Fruit fly (Drosophila melanogaster) whole organism, embryonic: Measurements from ENCODE around the gene CG7213.

Experiments used
- Atf3 ChIP-seq: fragments of 200-800 bp; sonication (Bioruptor generic); optimal IDR thresholded peaks from 3 replicates; lab custom pipeline; 2016; ENCODE audit warnings: missing biosample characterization, missing genetic modification characterization
- Bdp1 ChIP-seq: fragments of 200-800 bp; sonication (Bioruptor generic); optimal IDR thresholded peaks from 3 replicates; lab custom pipeline; 2016; ENCODE audit warnings: missing biosample characterization, missing genetic modification characterization
- Bgb ChIP-seq: fragments of 200-800 bp; sonication (Bioruptor generic); IDR thresholded peaks from 2 replicates; pipeline ENCODE4 v1.3.6; 2022; ENCODE audit warnings: missing biosample characterization, missing genetic modification characterization; ENCODE audit not compliant: partially characterized antibody
- BtbVII ChIP-seq: fragments of 200-800 bp; sonication (Bioruptor generic); optimal IDR thresholded peaks from 3 replicates; lab custom pipeline; 2017; ENCODE audit warnings: missing biosample characterization, mild to moderate bottlenecking, missing genetic modification characterization
- CG10209 ChIP-seq: fragments of 200-800 bp; sonication (Bioruptor generic); optimal IDR thresholded peaks from 3 replicates; lab custom pipeline; 2017; ENCODE audit warnings: missing biosample characterization, mild to moderate bottlenecking, missing genetic modification characterization, missing genetic modification reagents
- CG10267 ChIP-seq: fragments of 200-800 bp; sonication (Bioruptor generic); optimal IDR thresholded peaks from 2 replicates; lab custom pipeline; 2018; ENCODE audit warnings: missing biosample characterization, mild to moderate bottlenecking, missing genetic modification characterization, moderate library complexity
- CG11085 ChIP-seq: fragments of 200-800 bp; sonication (Bioruptor generic); IDR thresholded peaks from 2 replicates; pipeline ENCODE4 v1.3.6; 2022; ENCODE audit warnings: missing biosample characterization, missing genetic modification characterization
- CG12299 ChIP-seq: fragments of 200-800 bp; sonication (Bioruptor generic); optimal IDR thresholded peaks from 2 replicates; lab custom pipeline; 2018; ENCODE audit warnings: missing biosample characterization, mild to moderate bottlenecking, missing genetic modification characterization
- CG12744 ChIP-seq: fragments of 200-800 bp; sonication (Bioruptor generic); optimal IDR thresholded peaks from 2 replicates; lab custom pipeline; 2016; ENCODE audit warnings: missing biosample characterization, missing genetic modification characterization
- CG13424 ChIP-seq: fragments of 200-800 bp; sonication (Bioruptor generic); optimal IDR thresholded peaks from 2 replicates; lab custom pipeline; 2019; ENCODE audit warnings: missing biosample characterization, mild to moderate bottlenecking, missing genetic modification characterization, moderate library complexity
- CG14441 ChIP-seq: fragments of 200-800 bp; sonication (Bioruptor generic); IDR thresholded peaks from 2 replicates; pipeline ENCODE4 v1.3.6; 2022; ENCODE audit warnings: missing biosample characterization, missing genetic modification characterization
- CG14860 ChIP-seq: fragments of 200-800 bp; sonication (Bioruptor generic); IDR thresholded peaks from 3 replicates; pipeline ENCODE4 v1.3.6; 2022; ENCODE audit warnings: missing biosample characterization, missing genetic modification characterization; ENCODE audit not compliant: partially characterized antibody
- CG15269 ChIP-seq: fragments of 200-800 bp; sonication (Bioruptor generic); optimal IDR thresholded peaks from 2 replicates; lab custom pipeline; 2018; ENCODE audit warnings: missing biosample characterization, mild to moderate bottlenecking, missing genetic modification characterization, moderate library complexity
- CG15696 ChIP-seq: fragments of 200-800 bp; sonication (Bioruptor generic); optimal IDR thresholded peaks from 2 replicates; lab custom pipeline; 2019; ENCODE audit warnings: missing biosample characterization, mild to moderate bottlenecking, missing genetic modification characterization, moderate library complexity
- CG2199 ChIP-seq: fragments of 200-800 bp; sonication (Bioruptor generic); IDR thresholded peaks from 3 replicates; pipeline ENCODE4 v1.3.6; 2022; ENCODE audit warnings: missing biosample characterization, missing genetic modification characterization
- CG3163 ChIP-seq: fragments of 200-800 bp; sonication (Bioruptor generic); optimal IDR thresholded peaks from 3 replicates; lab custom pipeline; 2016; ENCODE audit warnings: missing biosample characterization, missing genetic modification characterization
- CG34224 ChIP-seq: fragments of 200-800 bp; sonication (Bioruptor generic); IDR thresholded peaks from 3 replicates; pipeline ENCODE4 v1.3.6; 2022; ENCODE audit warnings: missing biosample characterization, missing genetic modification characterization; ENCODE audit not compliant: partially characterized antibody
- CG8290 ChIP-seq, 3 experiments: fragments of 200-800 bp; sonication (Bioruptor generic); optimal IDR thresholded peaks; 2 replicates each; lab custom pipeline; 2016 to 2019; ENCODE audit warnings: missing biosample characterization in 3 of 3, missing genetic modification characterization in 3 of 3, mild to moderate bottlenecking in 2 of 3, moderate library complexity in 1 of 3
- CG8359 ChIP-seq: fragments of 200-800 bp; sonication (Bioruptor generic); optimal IDR thresholded peaks from 2 replicates; lab custom pipeline; 2017; ENCODE audit warnings: missing biosample characterization, mild to moderate bottlenecking, missing genetic modification characterization, borderline replicate concordance
- CG9215 ChIP-seq: fragments of 200-800 bp; sonication (Bioruptor generic); IDR thresholded peaks from 2 replicates; pipeline ENCODE4 v1.3.6; 2022; ENCODE audit warnings: missing biosample characterization, missing genetic modification characterization
- CG9609 ChIP-seq: fragments of 200-800 bp; sonication (Bioruptor generic); optimal IDR thresholded peaks from 3 replicates; lab custom pipeline; 2016; ENCODE audit warnings: missing biosample characterization, missing genetic modification characterization
- D ChIP-seq, 2 experiments: fragments of 200-800 bp in 1 of 2; fragments of >200 bp in 1 of 2; sonication (Bioruptor generic) in 1 of 2; optimal IDR thresholded peaks; 2 replicates in 1 of 2; 3 replicates in 1 of 2; lab custom pipeline; 2017; ENCODE audit warnings: mild to moderate bottlenecking in 1 of 2, missing biosample characterization in 1 of 2, missing genetic modification characterization in 1 of 2, missing genetic modification reagents in 1 of 2
- Doc3 ChIP-seq: fragments of 200-800 bp; sonication (Bioruptor generic); IDR thresholded peaks from 3 replicates; pipeline ENCODE4 v1.3.6; 2022; ENCODE audit warnings: missing biosample characterization, missing genetic modification characterization; ENCODE audit not compliant: partially characterized antibody
- Dref ChIP-seq: fragments of 200-800 bp; sonication (Bioruptor generic); IDR thresholded peaks from 2 replicates; pipeline ENCODE4 v1.3.6; 2022; ENCODE audit warnings: missing biosample characterization, missing genetic modification characterization
- Sry-β ChIP-seq: fragments of 200-800 bp; sonication (Bioruptor generic); optimal IDR thresholded peaks from 2 replicates; lab custom pipeline; 2018; ENCODE audit warnings: missing biosample characterization, mild to moderate bottlenecking, missing genetic modification characterization, moderate library complexity
- al ChIP-seq: fragments of 200-800 bp; sonication (Bioruptor generic); IDR thresholded peaks from 2 replicates; pipeline ENCODE4 v1.3.6; 2022; ENCODE audit warnings: missing biosample characterization, missing genetic modification characterization
- amos ChIP-seq: fragments of 200-800 bp; sonication (Bioruptor generic); IDR thresholded peaks from 2 replicates; pipeline ENCODE4 v1.3.6; 2022; ENCODE audit warnings: missing biosample characterization, missing genetic modification characterization; ENCODE audit not compliant: partially characterized antibody
- az2 ChIP-seq: fragments of 200-800 bp; sonication (Bioruptor generic); optimal IDR thresholded peaks from 3 replicates; lab custom pipeline; 2016; ENCODE audit warnings: missing biosample characterization, missing genetic modification characterization
- fu2 ChIP-seq: fragments of 200-800 bp; sonication (Bioruptor generic); optimal IDR thresholded peaks from 2 replicates; lab custom pipeline; 2016; ENCODE audit warnings: missing biosample characterization, missing genetic modification characterization
- gfzf ChIP-seq: fragments of 200-800 bp; sonication (Bioruptor generic); optimal IDR thresholded peaks from 2 replicates; lab custom pipeline; 2016; ENCODE audit warnings: missing biosample characterization, mild to moderate bottlenecking, missing genetic modification characterization, moderate library complexity
- inv ChIP-seq: fragments of 200-800 bp; sonication (Bioruptor generic); IDR thresholded peaks from 2 replicates; pipeline ENCODE4 v1.3.6; 2022; ENCODE audit warnings: missing biosample characterization, missing genetic modification characterization; ENCODE audit not compliant: partially characterized antibody
- jigr1 ChIP-seq: fragments of 200-800 bp; sonication (Bioruptor generic); IDR thresholded peaks from 3 replicates; pipeline ENCODE4 v1.3.6; 2022; ENCODE audit warnings: missing biosample characterization, missing genetic modification characterization
- kah ChIP-seq: fragments of 200-800 bp; sonication (Bioruptor generic); optimal IDR thresholded peaks from 2 replicates; lab custom pipeline; 2018; ENCODE audit warnings: missing biosample characterization, mild to moderate bottlenecking, missing genetic modification characterization
- mam ChIP-seq: fragments of 200-800 bp; sonication (Bioruptor generic); optimal IDR thresholded peaks from 3 replicates; lab custom pipeline; 2016; ENCODE audit warnings: missing biosample characterization, missing genetic modification characterization
- mld ChIP-seq: fragments of 200-800 bp; sonication (Bioruptor generic); IDR thresholded peaks from 3 replicates; pipeline ENCODE4 v1.3.6; 2022; ENCODE audit warnings: missing biosample characterization, missing genetic modification characterization; ENCODE audit not compliant: partially characterized antibody
- nerfin-2 ChIP-seq: fragments of 200-800 bp; sonication (Bioruptor generic); IDR thresholded peaks from 2 replicates; pipeline ENCODE4 v1.3.6; 2022; ENCODE audit warnings: missing biosample characterization, missing genetic modification characterization; ENCODE audit not compliant: partially characterized antibody
- p53 ChIP-seq: fragments of 200-800 bp; sonication (Bioruptor generic); optimal IDR thresholded peaks from 2 replicates; lab custom pipeline; 2016; ENCODE audit warnings: missing biosample characterization, missing genetic modification characterization
- pzg ChIP-seq: fragments of 200-800 bp; sonication (Bioruptor generic); optimal IDR thresholded peaks from 3 replicates; lab custom pipeline; 2018; ENCODE audit warnings: missing biosample characterization, mild to moderate bottlenecking, missing genetic modification characterization, moderate library complexity
- row ChIP-seq: fragments of 200-800 bp; sonication (Bioruptor generic); IDR thresholded peaks from 3 replicates; pipeline ENCODE4 v1.3.6; 2022; ENCODE audit warnings: missing biosample characterization, missing genetic modification characterization
- schlank ChIP-seq: fragments of 200-800 bp; sonication (Bioruptor generic); optimal IDR thresholded peaks from 2 replicates; lab custom pipeline; 2018; ENCODE audit warnings: missing biosample characterization, mild to moderate bottlenecking, missing genetic modification characterization
- sens-2 ChIP-seq: fragments of 200-800 bp; sonication (Bioruptor generic); IDR thresholded peaks from 2 replicates; pipeline ENCODE4 v1.3.6; 2022; ENCODE audit warnings: missing biosample characterization, missing genetic modification characterization
- tin ChIP-seq: fragments of 200-800 bp; sonication (Bioruptor generic); optimal IDR thresholded peaks from 3 replicates; lab custom pipeline; 2016; ENCODE audit warnings: missing biosample characterization, missing genetic modification characterization
- usp ChIP-seq: fragments of >200 bp; optimal IDR thresholded peaks from 2 replicates; lab custom pipeline; 2017; ENCODE audit warnings: missing biosample characterization, missing genetic modification characterization
- vfl ChIP-seq: fragments of 200-800 bp; sonication (Bioruptor generic); optimal IDR thresholded peaks from 2 replicates; lab custom pipeline; 2016; ENCODE audit warnings: missing biosample characterization, missing genetic modification characterization
- zen ChIP-seq: fragments of 200-800 bp; sonication (Bioruptor generic); optimal IDR thresholded peaks from 3 replicates; lab custom pipeline; 2018; ENCODE audit warnings: missing biosample characterization, mild to moderate bottlenecking, missing genetic modification characterization, moderate library complexity

The CG7213 gene

dm6 chr3L:8197779-8198279, 42.6 kb downstream of the CG7213 start, which contains the start of the genes UbcE2M and Dhps (continued):
- TF ChIP-seq D (optimal IDR thresholded peaks at IDR 0.05; lab: Kevin White, UChicago) (no peak), D (GFP tag; optimal IDR thresholded peaks at IDR 0.05; lab: Kevin White, UChicago) (peak; percentile 52), CG14860 (GFP tag; lab: Robert Waterston, UW) (peak; percentile 57), CG8290 (GFP tag; optimal IDR thresholded peaks at IDR 0.05; lab: Kevin White, UChicago) (peak; percentile 53), CG8290 (tag; optimal IDR thresholded peaks at IDR 0.05; lab: Kevin White, UChicago) (peak in 1 of 2 experiments; percentile 1), jigr1 (GFP tag; lab: Robert Waterston, UW) (peak; percentile 60; the same call in 1 of the 3 replicates), al (GFP tag; lab: Robert Waterston, UW) (peak; percentile 71), Sry-β (peak; percentile 95), row (GFP tag; lab: Robert Waterston, UW) (peak; percentile 93), CG12299 (tag; lab: Kevin White, UChicago) (peak; percentile 72), CG15696 (tag; lab: Kevin White, UChicago) (peak; percentile 76), CG3163 (GFP tag; lab: Kevin White, UChicago) (peak; percentile 3), CG9215 (GFP tag; lab: Robert Waterston, UW) (peak; percentile 85), kah (peak; percentile 68), mld (peak; percentile 72; the same call in 2 of the 3 replicates), mam (GFP tag; lab: Kevin White, UChicago) (peak; percentile 73), Atf3 (GFP tag; lab: Kevin White, UChicago) (peak; percentile 26), tin (peak; percentile 66), Dref (GFP tag; lab: Robert Waterston, UW) (peak; percentile 80), nerfin-2 (GFP tag; lab: Robert Waterston, UW) (peak; percentile 53), Doc3 (GFP tag; lab: Robert Waterston, UW) (peak; percentile 54; the same call in 1 of the 3 replicates), amos (GFP tag; lab: Robert Waterston, UW) (peak; percentile 84), CG9609 (peak; percentile 6), CG11085 (GFP tag; lab: Robert Waterston, UW) (peak; percentile 60; the same call in 1 of the 2 replicates), CG2199 (GFP tag; lab: Robert Waterston, UW) (no peak), CG14441 (GFP tag; lab: Robert Waterston, UW) (peak; percentile 63; the same call in 1 of the 2 replicates), CG8359 (peak; percentile 31)

DNA sequence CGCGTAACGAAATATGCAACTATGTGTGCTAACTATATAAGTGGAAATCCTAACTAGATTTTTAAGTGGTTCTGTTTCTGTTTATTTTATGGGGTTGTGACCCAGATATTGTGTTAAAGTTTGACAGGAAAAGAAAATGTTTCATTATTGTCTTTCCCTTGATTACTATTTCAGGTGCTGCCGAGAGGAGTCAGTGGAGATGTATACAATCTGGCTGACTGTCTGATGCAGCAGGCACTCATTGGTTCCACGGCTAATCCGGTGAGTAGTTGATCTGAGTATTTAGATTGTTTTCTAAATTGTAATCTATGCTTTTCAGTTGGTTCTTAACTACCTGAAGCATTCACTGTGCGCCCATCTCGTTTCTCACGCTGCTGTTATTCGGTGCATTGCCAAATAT, 47.4 kb downstream of the CG7213 start, which contains the start of gene CG7387:
CG7387 (minus strand) TSS at position 101 of the 400 bp plus-strand sequence.
- no peak for TF ChIP-seq Sry-β
- no peak for TF ChIP-seq CG10209 (GFP tag; lab: Kevin White, UChicago)

- TF ChIP-seq zen (tag; lab: Kevin White, UChicago) (peak; percentile 28), CG12744 (GFP tag; lab: Kevin White, UChicago) (no peak), CG10267 (tag; lab: Kevin White, UChicago) (peak; percentile 95), p53 (GFP tag; lab: Kevin White, UChicago) (no peak), sens-2 (no peak), gfzf (peak; percentile 71), Bgb (peak; percentile 12; the same call in 1 of the 2 replicates), pzg (GFP tag; lab: Kevin White, UChicago) (peak; percentile 47), BtbVII (GFP tag; lab: Kevin White, UChicago) (no peak), inv (GFP tag; lab: Robert Waterston, UW) (no peak), az2 (no peak), Bdp1 (GFP tag; lab: Kevin White, UChicago) (no peak), CG34224 (peak; percentile 22; the same call in 1 of the 3 replicates), schlank (tag; lab: Kevin White, UChicago) (no peak), CG13424 (no peak), fu2 (GFP tag; lab: Kevin White, UChicago) (no peak), usp (GFP tag; lab: Kevin White, UChicago) (no peak), mld (no peak), CG15269 (tag; lab: Kevin White, UChicago) (no peak), vfl (no peak)
Measured at dm6 chr3L:8191042-8191613, 49.3 kb downstream of the CG7213 start, which contains the start of gene MED24. MED24 (plus strand) TSS chr3L:8191270.
